Fruit fly (Drosophila melanogaster) whole organism, embryonic: Measurements from ENCODE around the gene CG43800.
A peak's percentile ranks its signal among the peaks of the same experiment; 100 is the strongest.

ENCODE experiments used
- Blimp-1 ChIP-seq: fragments of 200-800 bp; sonication (Bioruptor generic); optimal IDR thresholded peaks from 3 replicates; lab custom pipeline; 2018; ENCODE audit warnings: missing biosample characterization, missing genetic modification characterization, mild to moderate bottlenecking, moderate library complexity, missing genetic modification reagents
- CG10147 ChIP-seq: fragments of 200-800 bp; sonication (Bioruptor generic); optimal IDR thresholded peaks from 2 replicates; lab custom pipeline; 2019; ENCODE audit warnings: missing biosample characterization, mild to moderate bottlenecking, missing genetic modification characterization, moderate library complexity
- CG10209 ChIP-seq: fragments of 200-800 bp; sonication (Bioruptor generic); optimal IDR thresholded peaks from 3 replicates; lab custom pipeline; 2017; ENCODE audit warnings: missing biosample characterization, mild to moderate bottlenecking, missing genetic modification characterization, missing genetic modification reagents
- CG10959 ChIP-seq: fragments of 200-800 bp; sonication (Bioruptor generic); IDR thresholded peaks from 2 replicates; pipeline ENCODE4 v1.3.6; 2022; ENCODE audit warnings: missing biosample characterization, missing genetic modification characterization
- CG12071 ChIP-seq: fragments of 200-800 bp; sonication (Bioruptor generic); optimal IDR thresholded peaks from 3 replicates; lab custom pipeline; 2018; ENCODE audit warnings: missing biosample characterization, mild to moderate bottlenecking, missing genetic modification characterization
- CG14441 ChIP-seq: fragments of 200-800 bp; sonication (Bioruptor generic); IDR thresholded peaks from 2 replicates; pipeline ENCODE4 v1.3.6; 2022; ENCODE audit warnings: missing biosample characterization, missing genetic modification characterization
- CG16815 ChIP-seq: fragments of 200-800 bp; sonication (Bioruptor generic); optimal IDR thresholded peaks from 3 replicates; lab custom pipeline; 2017; ENCODE audit warnings: missing biosample characterization, mild to moderate bottlenecking, missing genetic modification characterization
- CG31365 ChIP-seq: fragments of 200-800 bp; sonication (Bioruptor generic); optimal IDR thresholded peaks from 2 replicates; lab custom pipeline; 2018; ENCODE audit warnings: missing biosample characterization, mild to moderate bottlenecking, missing genetic modification characterization
- CG3407 ChIP-seq: fragments of 200-800 bp; sonication (Bioruptor generic); optimal IDR thresholded peaks from 2 replicates; lab custom pipeline; 2018; ENCODE audit warnings: missing biosample characterization, mild to moderate bottlenecking, missing genetic modification characterization
- CG4282 ChIP-seq: fragments of 200-800 bp; sonication (Bioruptor generic); optimal IDR thresholded peaks from 2 replicates; lab custom pipeline; 2016; ENCODE audit warnings: missing biosample characterization, missing genetic modification characterization
- CG4360 ChIP-seq: fragments of 200-800 bp; sonication (Bioruptor generic); IDR thresholded peaks from 2 replicates; pipeline ENCODE4 v1.3.6; 2022; ENCODE audit warnings: missing biosample characterization, missing genetic modification characterization
- CG4854 ChIP-seq: fragments of 200-800 bp; sonication (Bioruptor generic); optimal IDR thresholded peaks from 2 replicates; lab custom pipeline; 2016; ENCODE audit warnings: missing biosample characterization, missing genetic modification characterization, inconsistent platforms
- CG6689 ChIP-seq: fragments of 200-800 bp; sonication (Bioruptor generic); IDR thresholded peaks from 2 replicates; pipeline ENCODE4 v1.3.6; 2022; ENCODE audit warnings: missing biosample characterization, missing genetic modification characterization
- CG7963 ChIP-seq: fragments of 200-800 bp; sonication (Bioruptor generic); IDR thresholded peaks from 3 replicates; pipeline ENCODE4 v1.3.6; 2022; ENCODE audit warnings: missing biosample characterization, missing genetic modification characterization; ENCODE audit not compliant: partially characterized antibody
- CG8281 ChIP-seq: fragments of 200-800 bp; sonication (Bioruptor generic); optimal IDR thresholded peaks from 2 replicates; lab custom pipeline; 2018; ENCODE audit warnings: missing biosample characterization, mild to moderate bottlenecking, missing genetic modification characterization, moderate library complexity
- CG9215 ChIP-seq: fragments of 200-800 bp; sonication (Bioruptor generic); IDR thresholded peaks from 2 replicates; pipeline ENCODE4 v1.3.6; 2022; ENCODE audit warnings: missing biosample characterization, missing genetic modification characterization
- CG9437 ChIP-seq: fragments of 200-800 bp; sonication (Bioruptor generic); optimal IDR thresholded peaks from 2 replicates; lab custom pipeline; 2018; ENCODE audit warnings: missing biosample characterization, mild to moderate bottlenecking, missing genetic modification characterization
- CkIIα-i1 ChIP-seq: fragments of 200-800 bp; sonication (Bioruptor generic); IDR thresholded peaks from 2 replicates; pipeline ENCODE4 v1.3.6; 2022; ENCODE audit warnings: missing biosample characterization, missing genetic modification characterization
- Deaf1 ChIP-seq: fragments of 200-800 bp; optimal IDR thresholded peaks from 3 replicates; lab custom pipeline; 2019; ENCODE audit warnings: missing biosample characterization, mild to moderate bottlenecking, missing genetic modification characterization, moderate library complexity
- Elba2 ChIP-seq: fragments of 200-800 bp; sonication (Bioruptor generic); optimal IDR thresholded peaks from 3 replicates; lab custom pipeline; 2016; ENCODE audit warnings: missing biosample characterization, missing genetic modification characterization
- Ets65A ChIP-seq: fragments of 200-800 bp; sonication (Bioruptor generic); peaks from one replicate; lab custom pipeline; 2016; ENCODE audit warnings: missing biosample characterization, missing genetic modification characterization
- HLH3B ChIP-seq: fragments of 200-800 bp; sonication (Bioruptor generic); IDR thresholded peaks from 2 replicates; pipeline ENCODE4 v1.3.6; 2022; ENCODE audit warnings: missing biosample characterization, missing genetic modification characterization
- HLHmδ ChIP-seq: fragments of 200-800 bp; sonication (Bioruptor generic); optimal IDR thresholded peaks from 2 replicates; lab custom pipeline; 2018; ENCODE audit warnings: missing biosample characterization, mild to moderate bottlenecking, missing genetic modification characterization, moderate library complexity
- Lim3 ChIP-seq: fragments of 200-800 bp; sonication (Bioruptor generic); IDR thresholded peaks from 2 replicates; pipeline ENCODE4 v1.3.6; 2022; ENCODE audit warnings: missing biosample characterization, missing genetic modification characterization
- NFAT ChIP-seq: fragments of 200-800 bp; sonication (Bioruptor generic); IDR thresholded peaks from 2 replicates; pipeline ENCODE4 v1.3.6; 2022; ENCODE audit warnings: missing biosample characterization, missing genetic modification characterization
- PHDP ChIP-seq: fragments of 200-800 bp; sonication (Bioruptor generic); optimal IDR thresholded peaks from 3 replicates; lab custom pipeline; 2018; ENCODE audit warnings: missing biosample characterization, mild to moderate bottlenecking, missing genetic modification characterization, moderate library complexity
- Ptx1 ChIP-seq: fragments of 200-800 bp; sonication (Bioruptor generic); IDR thresholded peaks from 2 replicates; pipeline ENCODE4 v1.3.6; 2022; ENCODE audit warnings: missing biosample characterization, missing genetic modification characterization
- Tbp ChIP-seq: fragments of >200 bp; optimal IDR thresholded peaks from 2 replicates; lab custom pipeline; 2018; ENCODE audit warnings: missing biosample characterization, missing genetic modification characterization
- Trl ChIP-seq, 3 experiments: fragments of >200 bp in 2 of 3; fragments of 200-800 bp in 1 of 3; sonication (Bioruptor generic) in 1 of 3; optimal IDR thresholded peaks; 2 replicates in 1 of 3; 3 replicates in 2 of 3; lab custom pipeline; 2016 to 2017; ENCODE audit warnings: missing biosample characterization in 1 of 3, missing genetic modification characterization in 1 of 3
- abd-A ChIP-seq: fragments of 200-800 bp; sonication (Bioruptor generic); optimal IDR thresholded peaks from 3 replicates; lab custom pipeline; 2019; ENCODE audit warnings: missing biosample characterization, mild to moderate bottlenecking, missing genetic modification characterization, moderate library complexity
- cad ChIP-seq: fragments of >200 bp; optimal IDR thresholded peaks from 2 replicates; lab custom pipeline; 2017; ENCODE audit warnings: missing biosample characterization, missing genetic modification characterization
- cg ChIP-seq: fragments of 200-800 bp; sonication (Bioruptor generic); optimal IDR thresholded peaks from 3 replicates; lab custom pipeline; 2019; ENCODE audit warnings: missing biosample characterization, mild to moderate bottlenecking, missing genetic modification characterization, moderate library complexity
- chn ChIP-seq: fragments of 200-800 bp; sonication (Bioruptor generic); optimal IDR thresholded peaks from 2 replicates; lab custom pipeline; 2016; ENCODE audit warnings: missing biosample characterization, missing genetic modification characterization
- ci ChIP-seq: fragments of 200-800 bp; sonication (Bioruptor generic); IDR thresholded peaks from 3 replicates; pipeline ENCODE4 v1.3.6; 2022; ENCODE audit warnings: missing biosample characterization, missing genetic modification characterization
- dan ChIP-seq: fragments of 200-800 bp; sonication (Bioruptor generic); IDR thresholded peaks from 2 replicates; pipeline ENCODE4 v1.3.6; 2022; ENCODE audit warnings: missing biosample characterization, missing genetic modification characterization
- dpn ChIP-seq, 2 experiments: fragments of 200-800 bp; sonication (Bioruptor generic); optimal IDR thresholded peaks; 3 replicates each; lab custom pipeline; 2016; ENCODE audit warnings: missing biosample characterization in 2 of 2, missing genetic modification characterization in 2 of 2
- fd3F ChIP-seq: fragments of 200-800 bp; sonication (Bioruptor generic); optimal IDR thresholded peaks from 2 replicates; lab custom pipeline; 2018; ENCODE audit warnings: missing biosample characterization, mild to moderate bottlenecking, missing genetic modification characterization, moderate library complexity
- gce ChIP-seq: fragments of 200-800 bp; sonication (Bioruptor generic); IDR thresholded peaks from 3 replicates; pipeline ENCODE4 v1.3.6; 2022; ENCODE audit warnings: missing biosample characterization, missing genetic modification characterization
- gcm2 ChIP-seq: fragments of 200-800 bp; sonication (Bioruptor generic); optimal IDR thresholded peaks from 2 replicates; lab custom pipeline; 2016; ENCODE audit warnings: missing biosample characterization, missing genetic modification characterization
- gsb-n ChIP-seq: fragments of 200-800 bp; sonication (Bioruptor generic); optimal IDR thresholded peaks from 3 replicates; lab custom pipeline; 2018; ENCODE audit warnings: missing biosample characterization, mild to moderate bottlenecking, missing genetic modification characterization
- gt ChIP-seq: fragments of 200-800 bp; sonication (Bioruptor generic); IDR thresholded peaks from 2 replicates; pipeline ENCODE4 v1.3.6; 2022; ENCODE audit warnings: missing biosample characterization, missing genetic modification characterization
- h ChIP-seq: fragments of >200 bp; optimal IDR thresholded peaks from 2 replicates; lab custom pipeline; 2017
- jigr1 ChIP-seq: fragments of 200-800 bp; sonication (Bioruptor generic); IDR thresholded peaks from 3 replicates; pipeline ENCODE4 v1.3.6; 2022; ENCODE audit warnings: missing biosample characterization, missing genetic modification characterization
- luna ChIP-seq: fragments of 200-800 bp; sonication (Bioruptor generic); optimal IDR thresholded peaks from 2 replicates; lab custom pipeline; 2016; ENCODE audit warnings: missing biosample characterization, missing genetic modification characterization
- odd ChIP-seq: fragments of 200-800 bp; sonication (Bioruptor generic); optimal IDR thresholded peaks from 2 replicates; lab custom pipeline; 2017; ENCODE audit warnings: missing biosample characterization, mild to moderate bottlenecking, missing genetic modification characterization
- sd ChIP-seq: fragments of 200-800 bp; sonication (Bioruptor generic); optimal IDR thresholded peaks from 3 replicates; lab custom pipeline; 2018; ENCODE audit warnings: missing biosample characterization, mild to moderate bottlenecking, missing genetic modification characterization, moderate library complexity
- sens-2 ChIP-seq: fragments of 200-800 bp; sonication (Bioruptor generic); IDR thresholded peaks from 2 replicates; pipeline ENCODE4 v1.3.6; 2022; ENCODE audit warnings: missing biosample characterization, missing genetic modification characterization
- so ChIP-seq: fragments of 200-800 bp; sonication (Bioruptor generic); IDR thresholded peaks from 3 replicates; pipeline ENCODE4 v1.3.6; 2022; ENCODE audit warnings: missing biosample characterization, missing genetic modification characterization
- sob ChIP-seq: fragments of 200-800 bp; sonication (Bioruptor generic); IDR thresholded peaks from 2 replicates; pipeline ENCODE4 v1.3.6; 2022; ENCODE audit warnings: missing biosample characterization, missing genetic modification characterization
- ssp ChIP-seq: fragments of 200-800 bp; sonication (Bioruptor generic); IDR thresholded peaks from 2 replicates; pipeline ENCODE4 v1.3.6; 2022; ENCODE audit warnings: missing biosample characterization, missing genetic modification characterization
- tll ChIP-seq, 2 experiments: fragments of 200-800 bp in 1 of 2; fragments of >200 bp in 1 of 2; sonication (Bioruptor generic) in 1 of 2; optimal IDR thresholded peaks; 2 replicates each; lab custom pipeline; 2017 to 2019; ENCODE audit warnings: missing biosample characterization in 2 of 2, missing genetic modification characterization in 2 of 2, mild to moderate bottlenecking in 1 of 2, moderate library complexity in 1 of 2
- yki ChIP-seq: fragments of >200 bp; optimal IDR thresholded peaks from 3 replicates; lab custom pipeline; 2018

Gene CG43800

DNA sequence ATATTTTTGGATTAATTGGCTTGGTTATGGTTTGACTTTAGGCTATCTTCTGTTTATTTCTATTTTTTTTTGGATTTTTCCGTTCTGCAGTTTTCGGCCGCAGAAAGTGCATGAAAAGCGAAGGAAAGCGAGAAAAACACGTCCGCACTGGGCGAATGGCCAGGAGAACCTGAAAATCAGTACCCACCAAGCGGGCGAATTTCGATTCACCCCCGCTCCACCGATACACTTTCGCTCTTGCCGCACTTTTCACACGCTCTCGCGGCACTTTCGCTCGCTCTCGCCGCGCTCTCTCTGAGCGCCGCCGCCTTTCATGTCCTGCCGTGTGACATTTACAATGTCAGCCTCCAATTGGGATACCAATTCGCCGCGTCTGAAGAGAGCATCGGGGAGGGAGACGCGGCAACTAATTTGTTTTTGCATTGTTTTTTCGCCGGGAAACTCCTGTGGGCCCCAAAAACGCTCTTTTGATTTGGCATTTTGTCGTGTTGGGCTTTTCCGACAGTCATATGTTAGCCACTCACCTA, 16.7 kb upstream of the CG43800 start, which contains the start of gene Ndae1:
TSS of gene Ndae1 (minus strand) at position 51 of the 527 bp plus-strand sequence.
- TF ChIP-seq abd-A (peak; percentile 75), CG4360 (GFP tag; lab: Robert Waterston, UW) (no peak), CG8281 (tag; lab: Kevin White, UChicago) (no peak), CG9215 (GFP tag; lab: Robert Waterston, UW) (no peak), jigr1 (no peak), fd3F (no peak), Tbp (GFP tag; lab: Kevin White, UChicago) (no peak), CG12071 (GFP tag; lab: Kevin White, UChicago) (no peak), NFAT (GFP tag; lab: Robert Waterston, UW) (no peak), PHDP (tag; lab: Kevin White, UChicago) (no peak), Blimp-1 (GFP tag; lab: Kevin White, UChicago) (peak; percentile 4), h (no peak), Ptx1 (no peak), ssp (GFP tag; lab: Robert Waterston, UW) (no peak), HLH3B (GFP tag; lab: Robert Waterston, UW) (no peak), chn (GFP tag; lab: Kevin White, UChicago) (no peak), CG7963 (GFP tag; lab: Robert Waterston, UW) (no peak), dan (no peak), CG4854 (no peak), ci (0 out of 3 replicates have a peak, but pooled peaks have one; percentile 13), cad (no peak), gcm2 (GFP tag; lab: Kevin White, UChicago) (no peak), CkIIα-i1 (no peak), Ets65A (GFP tag; lab: Kevin White, UChicago) (peak; percentile 20), luna (GFP tag; lab: Kevin White, UChicago) (no peak), yki (lab: Kevin White, UChicago) (peak; percentile 52), CG6689 (peak; percentile 9; the same call in 1 of the 2 replicates), sens-2 (GFP tag; lab: Robert Waterston, UW) (no peak), CG10959 (GFP tag; lab: Robert Waterston, UW) (no peak), CG16815 (GFP tag; lab: Kevin White, UChicago) (no peak), tll (GFP tag; optimal IDR thresholded peaks at IDR 0.05; lab: Kevin White, UChicago) (no peak), Trl (optimal IDR thresholded peaks at IDR 0.05; lab: Kevin White, UChicago) (peak; percentile 74 to 81), Trl (GFP tag; optimal IDR thresholded peaks at IDR 0.05; lab: Kevin White, UChicago) (no peak), sob (GFP tag; lab: Robert Waterston, UW) (no peak), CG4282 (GFP tag; lab: Kevin White, UChicago) (no peak), sd (tag; lab: Kevin White, UChicago) (no peak), CG3407 (GFP tag; lab: Kevin White, UChicago) (no peak), gsb-n (tag; lab: Kevin White, UChicago) (no peak), gt (GFP tag; lab: Robert Waterston, UW) (no peak), so (GFP tag; lab: Robert Waterston, UW) (no peak), gce (0 out of 3 replicates have a peak, but pooled peaks have one; percentile 23), CG14441 (GFP tag; lab: Robert Waterston, UW) (no peak), Deaf1 (tag; lab: Kevin White, UChicago) (no peak), Elba2 (GFP tag; lab: Kevin White, UChicago) (no peak), CG10209 (no peak), CG9437 (GFP tag; lab: Kevin White, UChicago) (no peak), Lim3 (GFP tag; lab: Robert Waterston, UW) (no peak), cg (GFP tag; lab: Kevin White, UChicago) (no peak), HLHmδ (GFP tag; lab: Kevin White, UChicago) (no peak), odd (GFP tag; lab: Kevin White, UChicago) (no peak), CG10147 (no peak), CG31365 (tag; lab: Kevin White, UChicago) (no peak), dpn (GFP tag; optimal IDR thresholded peaks at IDR 0.05; lab: Kevin White, UChicago) (no peak)
